Worm (Caenorhabditis elegans): ENCODE data around the gene cls-1.

- TF ChIP-seq skn-1 (tag; optimal IDR thresholded peaks at IDR 0.05) (no peak), elt-1 (tag; optimal IDR thresholded peaks at IDR 0.05) (no peak), sma-3 (GFP tag; optimal IDR thresholded peaks at IDR 0.05) (no peak), F13H6.1 (tag; optimal IDR thresholded peaks at IDR 0.05) (no peak), ceh-82 (tag; optimal IDR thresholded peaks at IDR 0.05) (no peak), ztf-4 (tag; optimal IDR thresholded peaks at IDR 0.05) (no peak), unc-62 (GFP tag; optimal IDR thresholded peaks at IDR 0.05) (no peak), dmd-4 (tag; optimal IDR thresholded peaks at IDR 0.05) (no peak)
Observed at ce11 chrIII:7561872-7562271, 53.9 kb downstream of the cls-1 start, which contains the start of gene lgc-12.
